Worm (Caenorhabditis elegans) whole organism, L4 larva: ENCODE results near the gene set-8.
"Not testable (repeated sequence)": the region's sequence is repeated elsewhere in the genome, so short reads cannot be mapped to it uniquely, and the experiment has no call there.

Experiments used
- T26A8.4 ChIP-seq: fragments of 200-800 bp; sonication (Bioruptor generic); IDR thresholded peaks from 2 replicates; pipeline ENCODE4 v1.3.6; 2022; ENCODE audit warnings: missing genetic modification characterization, missing compliant biosample characterization
- ZK546.5 ChIP-seq, 2 experiments: sonication (generic microtip); optimal IDR thresholded peaks; 2 replicates each; lab custom pipeline; 2017; ENCODE audit warnings: missing biosample characterization in 2 of 2, missing genetic modification characterization in 2 of 2
- aha-1 ChIP-seq: fragments of 150-350 bp; peaks from one replicate; lab custom pipeline; 2014; ENCODE audit warnings: missing biosample characterization, missing genetic modification characterization
- aly-2 ChIP-seq: sonication (generic microtip); optimal IDR thresholded peaks from 2 replicates; lab custom pipeline; 2018; ENCODE audit warnings: missing biosample characterization, missing genetic modification characterization
- attf-4 ChIP-seq: sonication (generic microtip); optimal IDR thresholded peaks from 3 replicates; lab custom pipeline; 2017; ENCODE audit warnings: missing biosample characterization, missing genetic modification characterization
- ceh-20 ChIP-seq: fragments of 200-800 bp; sonication (Bioruptor generic); IDR thresholded peaks from 2 replicates; pipeline ENCODE4 v1.3.6; 2022; ENCODE audit warnings: missing genetic modification reagents, missing genetic modification characterization, missing compliant biosample characterization
- ctbp-1 ChIP-seq: fragments of 200-800 bp; sonication (Bioruptor generic); IDR thresholded peaks from 2 replicates; pipeline ENCODE4 v1.3.6; 2022; ENCODE audit warnings: missing genetic modification reagents, missing genetic modification characterization, missing compliant biosample characterization
- daf-16 ChIP-seq, 3 experiments: sonication (generic microtip); optimal IDR thresholded peaks; 2 replicates each; lab custom pipeline; 2016 to 2017; ENCODE audit warnings: missing genetic modification characterization in 3 of 3, missing genetic modification reagents in 3 of 3, mild to moderate bottlenecking in 2 of 3, missing compliant biosample characterization in 2 of 3, missing biosample characterization in 1 of 3, moderate library complexity in 1 of 3
- dmd-6 ChIP-seq: fragments of 200-800 bp; sonication (Bioruptor generic); IDR thresholded peaks from 2 replicates; pipeline ENCODE4 v1.3.6; 2022; ENCODE audit warnings: missing genetic modification reagents, missing genetic modification characterization, missing compliant biosample characterization
- duxl-1 ChIP-seq: sonication (generic microtip); optimal IDR thresholded peaks from 2 replicates; lab custom pipeline; 2016; ENCODE audit warnings: mild to moderate bottlenecking, missing genetic modification characterization, moderate library complexity, missing compliant biosample characterization; ENCODE audit not compliant: poor library complexity
- dve-1 ChIP-seq: sonication (generic microtip); optimal IDR thresholded peaks from 2 replicates; lab custom pipeline; 2017; ENCODE audit warnings: antibody characterized with exemption, mild to moderate bottlenecking, missing genetic modification characterization, missing compliant biosample characterization; ENCODE audit not compliant: insufficient read depth
- fkh-10 ChIP-seq: fragments of 150-350 bp; optimal IDR thresholded peaks from 2 replicates; lab custom pipeline; 2014; ENCODE audit warnings: missing biosample characterization, missing genetic modification reagents, missing genetic modification characterization
- gei-8 ChIP-seq: fragments of 200-800 bp; sonication (Bioruptor generic); optimal IDR thresholded peaks from 2 replicates; lab custom pipeline; 2018; ENCODE audit warnings: mild to moderate bottlenecking, missing genetic modification characterization, missing compliant biosample characterization
- hlh-30 ChIP-seq: sonication (generic microtip); optimal IDR thresholded peaks from 2 replicates; lab custom pipeline; 2017; ENCODE audit warnings: antibody characterized with exemption, mild to moderate bottlenecking, missing genetic modification characterization, missing compliant biosample characterization; ENCODE audit not compliant: insufficient read depth
- lin-29 ChIP-seq: fragments of 200-800 bp; sonication (Bioruptor generic); IDR thresholded peaks from 2 replicates; pipeline ENCODE4 v1.3.6; 2022; ENCODE audit warnings: missing genetic modification reagents, missing genetic modification characterization, missing compliant biosample characterization
- madf-9 ChIP-seq: fragments of 200-800 bp; sonication (Bioruptor generic); conservative IDR thresholded peaks from 2 replicates; pipeline ENCODE4 v1.3.6; 2022; ENCODE audit warnings: missing genetic modification reagents, missing genetic modification characterization, missing compliant biosample characterization
- mdt-29 ChIP-seq: fragments of 200-800 bp; sonication (Bioruptor generic); IDR thresholded peaks from 2 replicates; pipeline ENCODE4 v1.3.6; 2022; ENCODE audit warnings: missing genetic modification reagents, missing genetic modification characterization, missing compliant biosample characterization
- mep-1 ChIP-seq: fragments of 150-350 bp; sonication (generic microtip); optimal IDR thresholded peaks from 3 replicates; lab custom pipeline; 2014; ENCODE audit warnings: missing biosample characterization, missing genetic modification characterization
- nhr-10 ChIP-seq: fragments of 150-350 bp; optimal IDR thresholded peaks from 2 replicates; lab custom pipeline; 2014; ENCODE audit warnings: missing biosample characterization, missing genetic modification characterization
- nhr-111 ChIP-seq: fragments of 200-800 bp; sonication (Bioruptor generic); optimal IDR thresholded peaks from 2 replicates; lab custom pipeline; 2018; ENCODE audit warnings: mild to moderate bottlenecking, missing genetic modification characterization, missing compliant biosample characterization
- nhr-25 ChIP-seq: sonication (generic microtip); optimal IDR thresholded peaks from 2 replicates; lab custom pipeline; 2017; ENCODE audit warnings: missing genetic modification characterization, mild to moderate bottlenecking, missing compliant biosample characterization, antibody characterized with exemption, moderate library complexity, borderline replicate concordance; ENCODE audit not compliant: insufficient read depth
- nhr-28 ChIP-seq: fragments of 150-350 bp; optimal IDR thresholded peaks from 2 replicates; lab custom pipeline; 2014; ENCODE audit warnings: missing biosample characterization, missing genetic modification characterization
- nhr-48 ChIP-seq: sonication (generic microtip); optimal IDR thresholded peaks from 2 replicates; lab custom pipeline; 2016; ENCODE audit warnings: mild to moderate bottlenecking, missing genetic modification characterization, missing compliant biosample characterization
- nhr-76 ChIP-seq: fragments of 150-350 bp; optimal IDR thresholded peaks from 2 replicates; lab custom pipeline; 2014; ENCODE audit warnings: missing biosample characterization, missing genetic modification characterization
- nhr-77 ChIP-seq: fragments of 150-350 bp; optimal IDR thresholded peaks from 2 replicates; lab custom pipeline; 2014; ENCODE audit warnings: missing biosample characterization, missing genetic modification characterization
- pha-4 ChIP-seq, 2 experiments: fragments of 150-350 bp in 1 of 2; fragments of 200-800 bp in 1 of 2; sonication (Bioruptor generic) in 1 of 2; IDR thresholded peaks in 1 of 2; optimal IDR thresholded peaks in 1 of 2; 2 replicates each; pipeline versions ENCODE4 v1.3.6 to Lab custom; 2014 to 2022; ENCODE audit warnings: missing genetic modification characterization in 2 of 2, missing genetic modification reagents in 2 of 2, missing biosample characterization in 1 of 2, missing compliant biosample characterization in 1 of 2
- pqm-1 ChIP-seq: sonication (generic microtip); optimal IDR thresholded peaks from 2 replicates; lab custom pipeline; 2017; ENCODE audit warnings: missing biosample characterization, missing genetic modification characterization
- snpc-1.2 ChIP-seq: fragments of 200-800 bp; sonication (Bioruptor generic); IDR thresholded peaks from 2 replicates; pipeline ENCODE4 v1.3.6; 2022; ENCODE audit warnings: missing genetic modification reagents, missing genetic modification characterization, missing compliant biosample characterization
- snpc-4 ChIP-seq: fragments of 150-350 bp; optimal IDR thresholded peaks from 2 replicates; lab custom pipeline; 2014; ENCODE audit warnings: missing biosample characterization, missing genetic modification characterization
- unc-130 ChIP-seq: sonication (generic microtip); optimal IDR thresholded peaks from 2 replicates; lab custom pipeline; 2016; ENCODE audit warnings: missing genetic modification reagents, missing genetic modification characterization, missing compliant biosample characterization
- zip-2 ChIP-seq: fragments of 150-350 bp; optimal IDR thresholded peaks from 2 replicates; lab custom pipeline; 2014; ENCODE audit warnings: missing biosample characterization, missing genetic modification characterization
- ztf-11 ChIP-seq: fragments of 150-350 bp; optimal IDR thresholded peaks from 2 replicates; lab custom pipeline; 2014; ENCODE audit warnings: missing biosample characterization, missing genetic modification characterization

The set-8 gene

ce11 chrX:13419884-13420339, 26.6 kb upstream of the set-8 start, which contains the start of gene C29F7.3 (continued):
- TF ChIP-seq hlh-30 (tag; lab: Kevin White, UChicago) = peak; percentile 50
- TF ChIP-seq ctbp-1 (GFP tag; lab: Robert Waterston, UW) = 0 out of 2 replicates have a peak, but pooled peaks have one; percentile 37
- no peak for TF ChIP-seq nhr-111 (GFP tag; lab: Kevin White, UChicago)
- no peak for TF ChIP-seq ZK546.5 (tag; optimal IDR thresholded peaks at IDR 0.05; lab: Kevin White, UChicago)
- no peak for TF ChIP-seq unc-130 (GFP tag; lab: Kevin White, UChicago)
- no peak for TF ChIP-seq nhr-77 (tag; lab: Kevin White, UChicago)
- TF ChIP-seq snpc-4 (tag; lab: Kevin White, UChicago) = no peak

ce11 chrX:13421068-13421467, 25.4 kb upstream of the set-8 start:
- TF ChIP-seq snpc-1.2 (GFP tag; lab: Robert Waterston, UW) (no peak), ztf-11 (tag; lab: Kevin White, UChicago) (no peak), aha-1 (tag; lab: Kevin White, UChicago) (peak; percentile 57), fkh-10 (GFP tag; lab: Kevin White, UChicago) (no peak), daf-16 (GFP tag; optimal IDR thresholded peaks at IDR 0.05; lab: Kevin White, UChicago) (no peak), daf-16 (tag; optimal IDR thresholded peaks at IDR 0.05; lab: Kevin White, UChicago) (peak; percentile 71), pqm-1 (tag; lab: Kevin White, UChicago) (peak; percentile 67), nhr-28 (tag; lab: Kevin White, UChicago) (peak; percentile 63), nhr-48 (tag; lab: Kevin White, UChicago) (no peak), duxl-1 (tag; lab: Kevin White, UChicago) (no peak), mdt-29 (GFP tag; lab: Robert Waterston, UW) (no peak), pha-4 (GFP tag; IDR thresholded peaks at IDR 0.05; lab: Robert Waterston, UW) (no peak), pha-4 (tag; optimal IDR thresholded peaks at IDR 0.05; lab: Kevin White, UChicago) (no peak), T26A8.4 (GFP tag; lab: Robert Waterston, UW) (no peak), nhr-76 (tag; lab: Kevin White, UChicago) (no peak), unc-130 (GFP tag; lab: Kevin White, UChicago) (no peak), dmd-6 (peak; percentile 72)

ce11 chrX:13423340-13423739, 23.2 kb upstream of the set-8 start, which contains the start of gene fkh-3:
fkh-3 (minus strand) TSS chrX:13423440.
- TF ChIP-seq aha-1 (tag; lab: Kevin White, UChicago) (peak; percentile 27), madf-9 (no peak)

ce11 chrX:13428755-13429154, 17.8 kb upstream of the set-8 start, which contains the start of gene fkh-4:
fkh-4 (minus strand) TSS chrX:13428855.
- not testable (repeated sequence) for TF ChIP-seq nhr-10 (tag; lab: Kevin White, UChicago); fkh-10 (GFP tag; lab: Kevin White, UChicago); dve-1 (tag; lab: Kevin White, UChicago)

- not testable (repeated sequence) for TF ChIP-seq unc-130 (GFP tag; lab: Kevin White, UChicago); lin-29; mep-1 (tag; lab: Kevin White, UChicago)
- TF ChIP-seq, all 104 proteins: peak for 0; not testable (repeated sequence) for 104
Measured at ce11 chrX:13431388-13431787, 15.1 kb upstream of the set-8 start, which contains the start of gene C29F7.10. C29F7.10 (minus strand) TSS chrX:13431488.

ce11 chrX:13435116-13435515, 11.4 kb upstream of the set-8 start:
- TF ChIP-seq zip-2 (no peak), dmd-6 (no peak), nhr-25 (no peak), ztf-11 (tag; lab: Kevin White, UChicago) (no peak), pqm-1 (tag; lab: Kevin White, UChicago) (no peak), attf-4 (tag; lab: Kevin White, UChicago) (no peak), gei-8 (no peak), ceh-20 (GFP tag; lab: Robert Waterston, UW) (no peak), daf-16 (GFP tag; optimal IDR thresholded peaks at IDR 0.05; lab: Kevin White, UChicago) (no peak), daf-16 (tag; optimal IDR thresholded peaks at IDR 0.05; lab: Kevin White, UChicago) (no peak), aly-2 (no peak)
